Fruit fly (Drosophila melanogaster) whole organism, adult: ENCODE measurements around the gene CG12507.

ENCODE experiments used
- CG11617 ChIP-seq: fragments of 200-800 bp; sonication (Bioruptor generic); optimal IDR thresholded peaks from 2 replicates; lab custom pipeline; 2017; ENCODE audit warnings: mild to moderate bottlenecking, missing biosample characterization, missing genetic modification reagents, missing genetic modification characterization
- CG12768 ChIP-seq: fragments of 200-800 bp; sonication (Bioruptor generic); optimal IDR thresholded peaks from 2 replicates; lab custom pipeline; 2017; ENCODE audit warnings: missing biosample characterization, missing genetic modification characterization, mild to moderate bottlenecking, moderate library complexity, missing genetic modification reagents
- CG1620 ChIP-seq: fragments of 200-800 bp; sonication (Bioruptor generic); optimal IDR thresholded peaks from 2 replicates; lab custom pipeline; 2016; ENCODE audit warnings: missing biosample characterization, missing genetic modification characterization
- CG5204 ChIP-seq: fragments of 200-800 bp; sonication (Bioruptor generic); optimal IDR thresholded peaks from 2 replicates; lab custom pipeline; 2016; ENCODE audit warnings: missing biosample characterization, missing genetic modification characterization
- CG7045 ChIP-seq: fragments of 200-800 bp; sonication (Bioruptor generic); optimal IDR thresholded peaks from 2 replicates; lab custom pipeline; 2017; ENCODE audit warnings: missing biosample characterization, mild to moderate bottlenecking, missing genetic modification characterization
- CG7101 ChIP-seq: fragments of 200-800 bp; sonication (Bioruptor generic); optimal IDR thresholded peaks from 2 replicates; lab custom pipeline; 2018; ENCODE audit warnings: missing biosample characterization, mild to moderate bottlenecking, missing genetic modification characterization, moderate library complexity
- Hr96 ChIP-seq: fragments of 200-800 bp; sonication (Bioruptor generic); optimal IDR thresholded peaks from 2 replicates; lab custom pipeline; 2016; ENCODE audit warnings: missing biosample characterization, missing genetic modification characterization
- cic ChIP-seq: fragments of 200-800 bp; sonication (Bioruptor generic); optimal IDR thresholded peaks from 2 replicates; lab custom pipeline; 2017; ENCODE audit warnings: missing biosample characterization, mild to moderate bottlenecking, missing genetic modification characterization, moderate library complexity
- cnc ChIP-seq, 2 experiments: fragments of >200 bp; optimal IDR thresholded peaks; 2 replicates each; lab custom pipeline; 2017
- kay ChIP-seq: fragments of 200-800 bp; sonication (Bioruptor generic); peaks from one replicate; lab custom pipeline; 2016; ENCODE audit warnings: missing biosample characterization, missing genetic modification characterization, borderline replicate concordance
- ovo ChIP-seq: fragments of 200-800 bp; sonication (Bioruptor generic); optimal IDR thresholded peaks from 2 replicates; lab custom pipeline; 2016; ENCODE audit warnings: missing biosample characterization, missing genetic modification characterization
- pad ChIP-seq: fragments of 200-800 bp; sonication (Bioruptor generic); optimal IDR thresholded peaks from 3 replicates; lab custom pipeline; 2017; ENCODE audit warnings: missing biosample characterization, missing genetic modification characterization, mild to moderate bottlenecking, moderate library complexity, missing genetic modification reagents
- tj ChIP-seq: fragments of 200-800 bp; sonication (Bioruptor generic); optimal IDR thresholded peaks from 3 replicates; lab custom pipeline; 2017; ENCODE audit warnings: missing biosample characterization, mild to moderate bottlenecking, missing genetic modification characterization, moderate library complexity

DNA sequence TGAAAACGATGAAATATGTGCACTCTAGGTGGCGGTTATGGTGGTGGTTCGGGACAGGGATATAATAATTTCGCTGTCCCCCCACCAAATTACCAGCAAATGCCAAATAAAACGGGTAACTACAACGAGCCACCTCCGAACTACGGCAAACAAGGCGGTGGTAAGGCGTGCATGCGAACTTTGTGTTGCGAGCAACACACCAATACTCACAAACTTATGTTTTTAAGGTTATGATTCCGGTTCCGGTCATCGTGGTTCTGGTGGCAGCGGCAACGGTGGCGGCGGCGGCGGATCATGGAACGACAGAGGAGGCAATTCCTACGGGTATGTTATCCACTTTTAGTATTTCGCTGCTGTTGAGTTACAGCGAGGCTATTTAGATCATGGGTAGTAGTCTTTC lies 22.7 kb upstream of the CG12507 start:
- TF ChIP-seq pad (GFP tag; lab: Kevin White, UChicago) (no peak), cic (no peak), cnc (optimal IDR thresholded peaks at IDR 0.05; lab: Kevin White, UChicago) (no peak), tj (GFP tag; lab: Kevin White, UChicago) (no peak), CG12768 (GFP tag; lab: Kevin White, UChicago) (no peak), ovo (GFP tag; lab: Kevin White, UChicago) (no peak), Hr96 (no peak), CG7101 (tag; lab: Kevin White, UChicago) (no peak), CG1620 (GFP tag; lab: Kevin White, UChicago) (no peak), CG7045 (GFP tag; lab: Kevin White, UChicago) (no peak), CG5204 (GFP tag; lab: Kevin White, UChicago) (no peak), kay (GFP tag; lab: Kevin White, UChicago) (no peak), CG11617 (GFP tag; lab: Kevin White, UChicago) (no peak)
